6 worm cellular contexts compared by ENCODE assay signal in the genomic region with DNA sequence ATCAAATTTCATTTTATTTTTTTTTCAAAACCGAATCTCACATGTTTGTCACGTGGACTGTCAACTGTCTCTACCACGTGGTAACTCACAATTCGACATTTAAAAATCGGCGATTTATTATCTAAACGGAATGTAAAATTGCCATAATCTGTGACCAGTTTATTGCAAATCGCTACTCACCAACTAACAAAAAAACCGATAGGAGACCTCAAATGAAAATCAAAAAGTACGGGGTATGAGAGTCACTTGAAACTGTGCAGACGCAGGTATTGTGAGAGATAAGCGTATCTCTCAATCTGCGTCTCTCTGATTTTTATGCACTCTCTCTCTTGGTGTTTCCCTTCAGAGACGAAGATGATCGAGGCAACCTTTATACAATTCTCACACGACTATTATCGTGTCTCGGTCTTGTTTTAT.
TF ChIP-seq lines count a peak whose summit lies in the region.

No protein-coding gene starts in this region.

TF ChIP-seq in whole organism, L1 larva, 84 proteins besides CTCF, POLR2A, EP300 and RAD21 (continued from another document and continues in another):
- TF ChIP-seq xbp-1 (tag; optimal IDR thresholded peaks at IDR 0.05; lab: Kevin White, UChicago): peak; percentile 49
- TF ChIP-seq nhr-11 (tag; optimal IDR thresholded peaks at IDR 0.05; lab: Kevin White, UChicago): no peak
- peak in 3 of 6 experiments; percentile 81 to 91 (median 91) for TF ChIP-seq elt-3 (tag; optimal IDR thresholded peaks at IDR 0.05; lab: Kevin White, UChicago)
- TF ChIP-seq lir-3 (tag; optimal IDR thresholded peaks at IDR 0.05; lab: Kevin White, UChicago; ENCODE audit: poor library complexity): no peak
- no peak for TF ChIP-seq ceh-63 (GFP tag; optimal IDR thresholded peaks at IDR 0.05; lab: Kevin White, UChicago)
- no peak for TF ChIP-seq lin-39 (tag; optimal IDR thresholded peaks at IDR 0.05; lab: Kevin White, UChicago)
- no peak for TF ChIP-seq sptf-1 (tag; optimal IDR thresholded peaks at IDR 0.05; lab: Kevin White, UChicago)
- TF ChIP-seq nhr-20 (tag; optimal IDR thresholded peaks at IDR 0.05; lab: Kevin White, UChicago): peak; percentile 89
- no peak for TF ChIP-seq unc-130 (tag; optimal IDR thresholded peaks at IDR 0.05; lab: Kevin White, UChicago)
- no peak for TF ChIP-seq hlh-4 (tag; optimal IDR thresholded peaks at IDR 0.05; lab: Kevin White, UChicago)
- TF ChIP-seq sup-37 (GFP tag; optimal IDR thresholded peaks at IDR 0.05; lab: Kevin White, UChicago): peak; percentile 27
- peak; percentile 44 for TF ChIP-seq C16A3.4 (tag; optimal IDR thresholded peaks at IDR 0.05; lab: Kevin White, UChicago)
- no peak for TF ChIP-seq ces-1 (GFP tag; optimal IDR thresholded peaks at IDR 0.05; lab: Kevin White, UChicago)
- TF ChIP-seq alr-1 (tag; optimal IDR thresholded peaks at IDR 0.05; lab: Kevin White, UChicago; ENCODE audit: borderline replicate concordance): no peak
- peak; percentile 0 for TF ChIP-seq zip-4 (GFP tag; optimal IDR thresholded peaks at IDR 0.05; lab: Kevin White, UChicago)
- TF ChIP-seq C04F5.9 (tag; optimal IDR thresholded peaks at IDR 0.05; lab: Kevin White, UChicago): peak; percentile 21
- no peak for TF ChIP-seq C34B4.2 (tag; optimal IDR thresholded peaks at IDR 0.05; lab: Kevin White, UChicago)
- peak; percentile 16 for TF ChIP-seq mef-2 (tag; optimal IDR thresholded peaks at IDR 0.05; lab: Kevin White, UChicago)
- TF ChIP-seq ama-1 (optimal IDR thresholded peaks at IDR 0.05; lab: Kevin White, UChicago): peak; percentile 69
- TF ChIP-seq lin-14 (GFP tag; optimal IDR thresholded peaks at IDR 0.05; lab: Kevin White, UChicago): peak; percentile 88
- TF ChIP-seq isw-1 (GFP tag; IDR thresholded peaks at IDR 0.05; lab: Robert Waterston, UW): no peak

TF ChIP-seq in whole organism, L2 larva, 48 proteins besides CTCF, POLR2A, EP300 and RAD21 (continued from another document):
- TF ChIP-seq ama-1 (optimal IDR thresholded peaks at IDR 0.05; lab: Kevin White, UChicago) (peak; percentile 28), sem-4 (tag; optimal IDR thresholded peaks at IDR 0.05; lab: Kevin White, UChicago) (peak; percentile 44), mdl-1 (tag; optimal IDR thresholded peaks at IDR 0.05; lab: Kevin White, UChicago) (peak; percentile 56 to 58), lin-39 (tag; optimal IDR thresholded peaks at IDR 0.05; lab: Kevin White, UChicago) (no peak), egl-27 (tag; optimal IDR thresholded peaks at IDR 0.05; lab: Kevin White, UChicago) (peak; percentile 5), ztf-11 (tag; optimal IDR thresholded peaks at IDR 0.05; lab: Kevin White, UChicago) (no peak), F13H6.1 (tag; optimal IDR thresholded peaks at IDR 0.05; lab: Kevin White, UChicago) (peak; percentile 86), nhr-237 (tag; optimal IDR thresholded peaks at IDR 0.05; lab: Kevin White, UChicago) (no peak), ztf-4 (tag; optimal IDR thresholded peaks at IDR 0.05; lab: Kevin White, UChicago) (peak; percentile 54), nhr-25 (tag; optimal IDR thresholded peaks at IDR 0.05; lab: Kevin White, UChicago) (peak; percentile 88), crh-2 (tag; optimal IDR thresholded peaks at IDR 0.05; lab: Kevin White, UChicago) (peak; percentile 86), fos-1 (tag; optimal IDR thresholded peaks at IDR 0.05; lab: Kevin White, UChicago) (peak; percentile 87), unc-62 (GFP tag; optimal IDR thresholded peaks at IDR 0.05; lab: Kevin White, UChicago) (no peak), sma-3 (GFP tag; optimal IDR thresholded peaks at IDR 0.05; lab: Kevin White, UChicago) (peak; percentile 84), sma-9 (GFP tag; optimal IDR thresholded peaks at IDR 0.05; lab: Kevin White, UChicago) (peak; percentile 87), sma-9 (tag; optimal IDR thresholded peaks at IDR 0.05; lab: Kevin White, UChicago) (no peak)

TF ChIP-seq in whole organism, L3 larva, 47 proteins besides CTCF, POLR2A, EP300 and RAD21 (continued from another document and continues in another):
- peak; percentile 51 for TF ChIP-seq ceh-28 (tag; optimal IDR thresholded peaks at IDR 0.05; lab: Kevin White, UChicago)
- peak; percentile 58 for TF ChIP-seq nfya-1 (tag; optimal IDR thresholded peaks at IDR 0.05; lab: Kevin White, UChicago; ENCODE audit: insufficient read depth)
- peak in 1 of 2 experiments; percentile 4 for TF ChIP-seq eor-1 (tag; optimal IDR thresholded peaks at IDR 0.05; lab: Kevin White, UChicago)
- no peak for TF ChIP-seq snpc-4 (tag; optimal IDR thresholded peaks at IDR 0.05; lab: Kevin White, UChicago)
- no peak for TF ChIP-seq fkh-10 (GFP tag; optimal IDR thresholded peaks at IDR 0.05; lab: Kevin White, UChicago)
- TF ChIP-seq nhr-43 (tag; optimal IDR thresholded peaks at IDR 0.05; lab: Kevin White, UChicago; ENCODE audit: poor library complexity, severe bottlenecking): peak; percentile 81
- TF ChIP-seq nhr-25 (tag; optimal IDR thresholded peaks at IDR 0.05; lab: Kevin White, UChicago): peak; percentile 78
- TF ChIP-seq nhr-11 (tag; optimal IDR thresholded peaks at IDR 0.05; lab: Kevin White, UChicago): no peak
- peak; percentile 81 for TF ChIP-seq jun-1 (tag; optimal IDR thresholded peaks at IDR 0.05; lab: Kevin White, UChicago)
- TF ChIP-seq nhr-28 (tag; optimal IDR thresholded peaks at IDR 0.05; lab: Kevin White, UChicago): no peak
- TF ChIP-seq mdl-1 (tag; optimal IDR thresholded peaks at IDR 0.05; lab: Kevin White, UChicago): peak; percentile 33
- no peak for TF ChIP-seq tbx-2 (tag; optimal IDR thresholded peaks at IDR 0.05; lab: Kevin White, UChicago)
- peak; percentile 46 for TF ChIP-seq hmg-11 (tag; optimal IDR thresholded peaks at IDR 0.05; lab: Kevin White, UChicago)
- peak; percentile 68 for TF ChIP-seq mml-1 (tag; optimal IDR thresholded peaks at IDR 0.05; lab: Kevin White, UChicago)
- peak in 1 of 3 experiments; percentile 75 for TF ChIP-seq elt-3 (tag; optimal IDR thresholded peaks at IDR 0.05; lab: Kevin White, UChicago)
- peak; percentile 16 for TF ChIP-seq ztf-4 (tag; optimal IDR thresholded peaks at IDR 0.05; lab: Kevin White, UChicago)
- no peak for TF ChIP-seq unc-62 (GFP tag; optimal IDR thresholded peaks at IDR 0.05; lab: Kevin White, UChicago)
- TF ChIP-seq skn-1 (tag; optimal IDR thresholded peaks at IDR 0.05; lab: Kevin White, UChicago): peak; percentile 57
- peak; percentile 96 for TF ChIP-seq elt-2 (tag; optimal IDR thresholded peaks at IDR 0.05; lab: Kevin White, UChicago)
- TF ChIP-seq ZK546.5 (tag; optimal IDR thresholded peaks at IDR 0.05; lab: Kevin White, UChicago): no peak
- no peak for TF ChIP-seq daf-12 (tag; optimal IDR thresholded peaks at IDR 0.05; lab: Kevin White, UChicago)
- no peak for TF ChIP-seq ceh-82 (tag; optimal IDR thresholded peaks at IDR 0.05; lab: Kevin White, UChicago)
- TF ChIP-seq fos-1 (tag; optimal IDR thresholded peaks at IDR 0.05; lab: Kevin White, UChicago): no peak

TF ChIP-seq in whole organism, L4 larva, 104 proteins besides CTCF, POLR2A, EP300 and RAD21 (continued from another document and continues in another):
- no peak for TF ChIP-seq nhr-42 (GFP tag; IDR thresholded peaks at IDR 0.05; lab: Robert Waterston, UW)
- peak; percentile 26 to 72 for TF ChIP-seq lsy-2 (tag; optimal IDR thresholded peaks at IDR 0.05; lab: Kevin White, UChicago)
- TF ChIP-seq jun-1 (tag; optimal IDR thresholded peaks at IDR 0.05; lab: Kevin White, UChicago): peak; percentile 15
- TF ChIP-seq R02D3.7 (tag; optimal IDR thresholded peaks at IDR 0.05; lab: Kevin White, UChicago): no peak
- TF ChIP-seq nhr-6 (tag; optimal IDR thresholded peaks at IDR 0.05; lab: Kevin White, UChicago): peak; percentile 90
- peak; percentile 35; the same call in 1 of the 2 replicates for TF ChIP-seq hmg-1.1 (GFP tag; IDR thresholded peaks at IDR 0.05; lab: Robert Waterston, UW)
- no peak for TF ChIP-seq nhr-41 (GFP tag; IDR thresholded peaks at IDR 0.05; lab: Robert Waterston, UW)
- TF ChIP-seq daf-19 (GFP tag; conservative IDR thresholded peaks at IDR 0.05; lab: Robert Waterston, UW): no peak
- TF ChIP-seq ces-1 (GFP tag; optimal IDR thresholded peaks at IDR 0.05; lab: Kevin White, UChicago): no peak
- 0 out of 2 replicates have a peak, but pooled peaks have one; percentile 16 for TF ChIP-seq dmd-8 (GFP tag; IDR thresholded peaks at IDR 0.05; lab: Robert Waterston, UW)
- TF ChIP-seq arid-1 (GFP tag; conservative IDR thresholded peaks at IDR 0.05; lab: Robert Waterston, UW): 0 out of 2 replicates have a peak, but pooled peaks have one; percentile 4
- TF ChIP-seq dpl-1 (GFP tag; optimal IDR thresholded peaks at IDR 0.05; lab: Kevin White, UChicago): peak; percentile 28
- TF ChIP-seq lin-38 (GFP tag; IDR thresholded peaks at IDR 0.05; lab: Robert Waterston, UW): no peak
- TF ChIP-seq mxl-2 (GFP tag; conservative IDR thresholded peaks at IDR 0.05; lab: Robert Waterston, UW): peak; percentile 95
- TF ChIP-seq snpc-1.2 (GFP tag; IDR thresholded peaks at IDR 0.05; lab: Robert Waterston, UW): no peak
- no peak for TF ChIP-seq ceh-82 (tag; optimal IDR thresholded peaks at IDR 0.05; lab: Kevin White, UChicago)
- no peak for TF ChIP-seq zag-1 (tag; optimal IDR thresholded peaks at IDR 0.05; lab: Kevin White, UChicago)
- no peak for TF ChIP-seq aha-1 (tag; lab: Kevin White, UChicago)
- TF ChIP-seq gei-8 (GFP tag; optimal IDR thresholded peaks at IDR 0.05; lab: Kevin White, UChicago): peak; percentile 85
- no peak for TF ChIP-seq egl-27 (tag; optimal IDR thresholded peaks at IDR 0.05; lab: Kevin White, UChicago)
- TF ChIP-seq F44E2.7 (GFP tag; IDR thresholded peaks at IDR 0.05; lab: Robert Waterston, UW): no peak
- no peak for TF ChIP-seq ZK337.2 (GFP tag; IDR thresholded peaks at IDR 0.05; lab: Robert Waterston, UW)
- no peak for TF ChIP-seq ctbp-1 (GFP tag; IDR thresholded peaks at IDR 0.05; lab: Robert Waterston, UW)
- TF ChIP-seq nhr-25 (tag; optimal IDR thresholded peaks at IDR 0.05; lab: Kevin White, UChicago; ENCODE audit: borderline replicate concordance, insufficient read depth): peak; percentile 63
- TF ChIP-seq lin-39 (tag; optimal IDR thresholded peaks at IDR 0.05; lab: Kevin White, UChicago): no peak

TF ChIP-seq in whole organism, late embryonic, 69 proteins besides CTCF, POLR2A, EP300 and RAD21 (continued from another document):
- no peak for TF ChIP-seq ahr-1 (tag; optimal IDR thresholded peaks at IDR 0.05; lab: Kevin White, UChicago)

TF ChIP-seq in whole organism, young adult, 124 proteins besides CTCF, POLR2A, EP300 and RAD21 (continued from another document and continues in another):
- TF ChIP-seq lin-54 (GFP tag; optimal IDR thresholded peaks at IDR 0.05; lab: Kevin White, UChicago) (peak; percentile 39), Y53G8AR.9 (GFP tag; conservative IDR thresholded peaks at IDR 0.05; lab: Robert Waterston, UW) (0 out of 2 replicates have a peak, but pooled peaks have one; percentile 19), nhr-120 (GFP tag; IDR thresholded peaks at IDR 0.05; lab: Robert Waterston, UW) (no peak), ZK185.1 (tag; optimal IDR thresholded peaks at IDR 0.05; lab: Kevin White, UChicago; ENCODE audit: poor library complexity, severe bottlenecking) (peak; percentile 70), aptf-3 (GFP tag; IDR thresholded peaks at IDR 0.05; lab: Robert Waterston, UW) (no peak), mel-28 (tag; optimal IDR thresholded peaks at IDR 0.05; lab: Kevin White, UChicago; ENCODE audit: borderline replicate concordance) (no peak), snpc-3.4 (tag; optimal IDR thresholded peaks at IDR 0.05; lab: Kevin White, UChicago) (no peak), ceh-40 (GFP tag; IDR thresholded peaks at IDR 0.05; lab: Robert Waterston, UW) (no peak), ceh-58 (GFP tag; IDR thresholded peaks at IDR 0.05; lab: Robert Waterston, UW) (no peak), snpc-4 (GFP tag; optimal IDR thresholded peaks at IDR 0.05; lab: Kevin White, UChicago) (no peak), snpc-4 (tag; optimal IDR thresholded peaks at IDR 0.05; lab: Kevin White, UChicago) (no peak), lir-1 (GFP tag; conservative IDR thresholded peaks at IDR 0.05; lab: Robert Waterston, UW) (no peak), attf-5 (GFP tag; optimal IDR thresholded peaks at IDR 0.05; lab: Kevin White, UChicago) (peak; percentile 73), hrde-1 (tag; optimal IDR thresholded peaks at IDR 0.05; lab: Kevin White, UChicago; ENCODE audit: borderline replicate concordance) (no peak), F49E8.2 (tag; optimal IDR thresholded peaks at IDR 0.05; lab: Kevin White, UChicago; ENCODE audit: insufficient read depth) (no peak), F22D6.2 (tag; optimal IDR thresholded peaks at IDR 0.05; lab: Kevin White, UChicago) (peak; percentile 40), unc-62 (GFP tag; optimal IDR thresholded peaks at IDR 0.05; lab: Kevin White, UChicago) (no peak), ztf-26 (tag; optimal IDR thresholded peaks at IDR 0.05; lab: Kevin White, UChicago) (peak; percentile 62), tbp1 (GFP tag; optimal IDR thresholded peaks at IDR 0.05; lab: Kevin White, UChicago) (peak; percentile 40), ztf-3 (GFP tag; optimal IDR thresholded peaks at IDR 0.05; lab: Kevin White, UChicago) (no peak), lin-40 (tag; optimal IDR thresholded peaks at IDR 0.05; lab: Kevin White, UChicago) (peak; percentile 74), rec-8 (tag; optimal IDR thresholded peaks at IDR 0.05; lab: Kevin White, UChicago) (no peak), mxl-1 (tag; optimal IDR thresholded peaks at IDR 0.05; lab: Kevin White, UChicago) (no peak), rpc-1 (optimal IDR thresholded peaks at IDR 0.05; lab: Kevin White, UChicago) (no peak), rpc-1 (tag; optimal IDR thresholded peaks at IDR 0.05; lab: Kevin White, UChicago) (no peak), chd-7 (tag; optimal IDR thresholded peaks at IDR 0.05; lab: Kevin White, UChicago) (peak; percentile 83), let-607 (tag; optimal IDR thresholded peaks at IDR 0.05; lab: Kevin White, UChicago) (peak; percentile 3 to 43), repo-1 (tag; optimal IDR thresholded peaks at IDR 0.05; lab: Kevin White, UChicago) (peak; percentile 26), egl-18 (GFP tag; IDR thresholded peaks at IDR 0.05; lab: Robert Waterston, UW) (no peak), F55B11.4 (tag; optimal IDR thresholded peaks at IDR 0.05; lab: Kevin White, UChicago; ENCODE audit: borderline replicate concordance, insufficient read depth) (no peak), B0261.1 (tag; optimal IDR thresholded peaks at IDR 0.05; lab: Kevin White, UChicago) (no peak), somi-1 (GFP tag; optimal IDR thresholded peaks at IDR 0.05; lab: Kevin White, UChicago) (no peak), dpff-1 (tag; optimal IDR thresholded peaks at IDR 0.05; lab: Kevin White, UChicago) (no peak), ama-1 (optimal IDR thresholded peaks at IDR 0.05; lab: Kevin White, UChicago) (peak; percentile 62), ama-1 (GFP tag; optimal IDR thresholded peaks at IDR 0.05; lab: Kevin White, UChicago) (no peak), Y56A3A.18 (GFP tag; IDR thresholded peaks at IDR 0.05; lab: Robert Waterston, UW) (0 out of 2 replicates have a peak, but pooled peaks have one; percentile 24), T07F8.4 (tag; optimal IDR thresholded peaks at IDR 0.05; lab: Kevin White, UChicago) (no peak), nhr-179 (tag; optimal IDR thresholded peaks at IDR 0.05; lab: Kevin White, UChicago) (no peak), cebp-1 (GFP tag; IDR thresholded peaks at IDR 0.05; lab: Robert Waterston, UW) (no peak), cebp-1 (tag; optimal IDR thresholded peaks at IDR 0.05; lab: Kevin White, UChicago) (peak; percentile 68), C17E4.6 (GFP tag; IDR thresholded peaks at IDR 0.05; lab: Robert Waterston, UW) (no peak), nhr-90 (tag; optimal IDR thresholded peaks at IDR 0.05; lab: Kevin White, UChicago) (peak; percentile 5), F57C9.4 (tag; optimal IDR thresholded peaks at IDR 0.05; lab: Kevin White, UChicago) (no peak), sptf-2 (GFP tag; optimal IDR thresholded peaks at IDR 0.05; lab: Kevin White, UChicago) (no peak), zfh-2 (GFP tag; conservative IDR thresholded peaks at IDR 0.05; lab: Robert Waterston, UW) (no peak), Y67H2A.10 (GFP tag; conservative IDR thresholded peaks at IDR 0.05; lab: Robert Waterston, UW) (no peak), him-1 (tag; optimal IDR thresholded peaks at IDR 0.05; lab: Kevin White, UChicago) (no peak), ceh-91 (GFP tag; IDR thresholded peaks at IDR 0.05; lab: Robert Waterston, UW) (no peak), ztf-18 (tag; optimal IDR thresholded peaks at IDR 0.05; lab: Kevin White, UChicago) (peak; percentile 20), lin-35 (GFP tag; optimal IDR thresholded peaks at IDR 0.05; lab: Kevin White, UChicago) (no peak), egl-44 (GFP tag; IDR thresholded peaks at IDR 0.05; lab: Robert Waterston, UW) (0 out of 2 replicates have a peak, but pooled peaks have one; percentile 8)
